Worm (Caenorhabditis elegans) whole organism, L1 larva: ENCODE measurements around the gene otpl-1.
A peak's percentile ranks its signal among the peaks of the same experiment; 100 is the strongest.

Experiments used
- C04F5.9 ChIP-seq: sonication (generic microtip); optimal IDR thresholded peaks from 2 replicates; lab custom pipeline; 2016; ENCODE audit warnings: missing genetic modification characterization, missing compliant biosample characterization
- C16A3.4 ChIP-seq: fragments of 150-350 bp; optimal IDR thresholded peaks from 2 replicates; lab custom pipeline; 2014; ENCODE audit warnings: missing biosample characterization, missing genetic modification characterization
- Y116A8C.19 ChIP-seq: sonication (generic microtip); optimal IDR thresholded peaks from 2 replicates; lab custom pipeline; 2016; ENCODE audit warnings: missing compliant biosample characterization, missing genetic modification characterization, borderline replicate concordance
- alr-1 ChIP-seq: fragments of 200-800 bp; sonication (Bioruptor generic); optimal IDR thresholded peaks from 2 replicates; lab custom pipeline; 2018; ENCODE audit warnings: borderline replicate concordance, mild to moderate bottlenecking, missing genetic modification characterization, missing compliant biosample characterization
- blmp-1 ChIP-seq: fragments of 150-350 bp; optimal IDR thresholded peaks from 2 replicates; lab custom pipeline; 2014; ENCODE audit warnings: missing biosample characterization, missing genetic modification characterization
- ceh-63 ChIP-seq: fragments of 200-800 bp; sonication (Bioruptor generic); optimal IDR thresholded peaks from 2 replicates; lab custom pipeline; 2018; ENCODE audit warnings: mild to moderate bottlenecking, missing genetic modification characterization, missing compliant biosample characterization
- ceh-8 ChIP-seq: fragments of 200-800 bp; sonication (Bioruptor generic); optimal IDR thresholded peaks from 2 replicates; lab custom pipeline; 2018; ENCODE audit warnings: mild to moderate bottlenecking, missing genetic modification characterization, moderate library complexity, missing compliant biosample characterization
- ceh-88 ChIP-seq: fragments of 200-800 bp; sonication (Bioruptor generic); IDR thresholded peaks from 2 replicates; pipeline ENCODE4 v1.3.6; 2022; ENCODE audit warnings: missing genetic modification characterization, missing compliant biosample characterization
- dpl-1 ChIP-seq, 3 experiments: fragments of 150-350 bp in 2 of 3; sonication (generic microtip) in 1 of 3; optimal IDR thresholded peaks; 2 replicates each; lab custom pipeline; 2014 to 2017; ENCODE audit warnings: missing biosample characterization in 3 of 3, missing genetic modification characterization in 3 of 3, missing genetic modification reagents in 3 of 3
- dsc-1 ChIP-seq: sonication (generic microtip); optimal IDR thresholded peaks from 2 replicates; lab custom pipeline; 2016; ENCODE audit warnings: mild to moderate bottlenecking, missing genetic modification characterization, missing compliant biosample characterization
- efl-1 ChIP-seq, 4 experiments: fragments of 150-350 bp; optimal IDR thresholded peaks in 3 of 4; peaks in 1 of 4; 1 replicate in 1 of 4; 2 replicates in 3 of 4; lab custom pipeline; 2014; ENCODE audit warnings: missing biosample characterization in 2 of 4, missing genetic modification characterization in 2 of 4, missing genetic modification reagents in 2 of 4
- elt-2 ChIP-seq: sonication (generic microtip); optimal IDR thresholded peaks from 2 replicates; lab custom pipeline; 2016; ENCODE audit warnings: missing genetic modification characterization, mild to moderate bottlenecking, inconsistent platforms, missing compliant biosample characterization, missing genetic modification reagents
- ets-5 ChIP-seq: fragments of 200-800 bp; sonication (Bioruptor generic); IDR thresholded peaks from 2 replicates; pipeline ENCODE4 v1.3.6; 2022; ENCODE audit warnings: missing genetic modification characterization, missing compliant biosample characterization
- fkh-8 ChIP-seq: sonication (generic microtip); optimal IDR thresholded peaks from 2 replicates; lab custom pipeline; 2016; ENCODE audit warnings: mild to moderate bottlenecking, missing genetic modification characterization, missing compliant biosample characterization
- grh-1 ChIP-seq: fragments of 200-800 bp; sonication (Bioruptor generic); IDR thresholded peaks from 2 replicates; pipeline ENCODE4 v1.3.6; 2022; ENCODE audit warnings: missing genetic modification reagents, missing genetic modification characterization, missing compliant biosample characterization
- hlh-17 ChIP-seq: fragments of 200-800 bp; sonication (Bioruptor generic); optimal IDR thresholded peaks from 2 replicates; lab custom pipeline; 2018; ENCODE audit warnings: missing genetic modification characterization, mild to moderate bottlenecking, missing compliant biosample characterization, moderate library complexity, borderline replicate concordance
- hlh-4 ChIP-seq: sonication (generic microtip); optimal IDR thresholded peaks from 2 replicates; lab custom pipeline; 2016; ENCODE audit warnings: mild to moderate bottlenecking, missing genetic modification characterization, missing compliant biosample characterization
- irx-1 ChIP-seq: sonication (generic microtip); optimal IDR thresholded peaks from 2 replicates; lab custom pipeline; 2016; ENCODE audit warnings: missing genetic modification characterization, missing compliant biosample characterization
- jun-1 ChIP-seq: fragments of 150-350 bp; optimal IDR thresholded peaks from 2 replicates; lab custom pipeline; 2014; ENCODE audit warnings: missing biosample characterization, missing genetic modification reagents, missing genetic modification characterization
- lin-13 ChIP-seq: fragments of 150-350 bp; optimal IDR thresholded peaks from 2 replicates; lab custom pipeline; 2014; ENCODE audit warnings: missing biosample characterization, missing genetic modification reagents, missing genetic modification characterization
- lin-35 ChIP-seq, 2 experiments: fragments of 150-350 bp; optimal IDR thresholded peaks; 2 replicates each; lab custom pipeline; 2014; ENCODE audit warnings: missing biosample characterization in 2 of 2, missing genetic modification characterization in 2 of 2, missing genetic modification reagents in 2 of 2
- lir-3 ChIP-seq: sonication (generic microtip); optimal IDR thresholded peaks from 2 replicates; lab custom pipeline; 2016; ENCODE audit warnings: mild to moderate bottlenecking, missing genetic modification characterization, moderate library complexity, missing compliant biosample characterization; ENCODE audit not compliant: poor library complexity
- lsy-2 ChIP-seq, 2 experiments: fragments of 150-350 bp; optimal IDR thresholded peaks; 2 replicates each; lab custom pipeline; 2014; ENCODE audit warnings: missing biosample characterization in 2 of 2, missing genetic modification characterization in 2 of 2
- mef-2 ChIP-seq: fragments of 150-350 bp; optimal IDR thresholded peaks from 2 replicates; lab custom pipeline; 2014; ENCODE audit warnings: missing biosample characterization, missing genetic modification characterization
- mep-1 ChIP-seq: fragments of 150-350 bp; optimal IDR thresholded peaks from 2 replicates; lab custom pipeline; 2014; ENCODE audit warnings: missing biosample characterization, missing genetic modification characterization
- nhr-11 ChIP-seq: fragments of 150-350 bp; optimal IDR thresholded peaks from 2 replicates; lab custom pipeline; 2014; ENCODE audit warnings: missing biosample characterization, missing genetic modification characterization
- nhr-20 ChIP-seq: sonication (generic microtip); optimal IDR thresholded peaks from 2 replicates; lab custom pipeline; 2016; ENCODE audit warnings: mild to moderate bottlenecking, missing genetic modification characterization, missing compliant biosample characterization
- nhr-28 ChIP-seq: fragments of 150-350 bp; optimal IDR thresholded peaks from 2 replicates; lab custom pipeline; 2014; ENCODE audit warnings: missing biosample characterization, missing genetic modification characterization
- nhr-71 ChIP-seq: sonication (generic microtip); optimal IDR thresholded peaks from 2 replicates; lab custom pipeline; 2016; ENCODE audit warnings: mild to moderate bottlenecking, missing genetic modification characterization, moderate library complexity, missing compliant biosample characterization
- nhr-76 ChIP-seq: sonication (generic microtip); optimal IDR thresholded peaks from 2 replicates; lab custom pipeline; 2017; ENCODE audit warnings: missing biosample characterization, missing genetic modification characterization
- nhr-84 ChIP-seq: sonication (generic microtip); optimal IDR thresholded peaks from 2 replicates; lab custom pipeline; 2017; ENCODE audit warnings: missing biosample characterization, missing genetic modification characterization
- nhr-90 ChIP-seq: sonication (generic microtip); optimal IDR thresholded peaks from 2 replicates; lab custom pipeline; 2016; ENCODE audit warnings: mild to moderate bottlenecking, missing genetic modification characterization, missing compliant biosample characterization; ENCODE audit not compliant: poor library complexity
- pax-3 ChIP-seq: fragments of 200-800 bp; sonication (Bioruptor generic); optimal IDR thresholded peaks from 2 replicates; lab custom pipeline; 2018; ENCODE audit warnings: mild to moderate bottlenecking, missing genetic modification characterization, moderate library complexity, missing compliant biosample characterization
- pqm-1 ChIP-seq: sonication (generic microtip); optimal IDR thresholded peaks from 3 replicates; lab custom pipeline; 2017; ENCODE audit warnings: missing biosample characterization, missing genetic modification characterization
- rnt-1 ChIP-seq: sonication (generic microtip); optimal IDR thresholded peaks from 2 replicates; lab custom pipeline; 2016; ENCODE audit warnings: mild to moderate bottlenecking, missing genetic modification characterization, moderate library complexity, missing compliant biosample characterization
- tbx-2 ChIP-seq: sonication (generic microtip); optimal IDR thresholded peaks from 2 replicates; lab custom pipeline; 2016; ENCODE audit warnings: missing genetic modification characterization, missing compliant biosample characterization
- tlp-1 ChIP-seq: fragments of 150-350 bp; optimal IDR thresholded peaks from 2 replicates; lab custom pipeline; 2014; ENCODE audit warnings: missing biosample characterization, missing genetic modification characterization
- unc-130 ChIP-seq: fragments of 150-350 bp; optimal IDR thresholded peaks from 2 replicates; lab custom pipeline; 2017; ENCODE audit warnings: missing biosample characterization, missing genetic modification characterization, inconsistent platforms
- unc-30 ChIP-seq: sonication (generic microtip); optimal IDR thresholded peaks from 2 replicates; lab custom pipeline; 2017; ENCODE audit warnings: missing biosample characterization, missing genetic modification characterization
- unc-98 ChIP-seq: fragments of 200-800 bp; sonication (Bioruptor generic); IDR thresholded peaks from 2 replicates; pipeline ENCODE4 v1.3.6; 2022; ENCODE audit warnings: missing genetic modification characterization, missing compliant biosample characterization
- zag-1 ChIP-seq: fragments of 150-350 bp; optimal IDR thresholded peaks from 2 replicates; lab custom pipeline; 2014; ENCODE audit warnings: missing biosample characterization, missing genetic modification characterization
- zip-4 ChIP-seq: fragments of 200-800 bp; sonication (Bioruptor generic); optimal IDR thresholded peaks from 2 replicates; lab custom pipeline; 2018; ENCODE audit warnings: mild to moderate bottlenecking, missing genetic modification characterization, moderate library complexity, missing compliant biosample characterization
- ztf-11 ChIP-seq, 2 experiments: sonication (generic microtip); optimal IDR thresholded peaks; 2 replicates each; lab custom pipeline; 2016 to 2017; ENCODE audit warnings: missing genetic modification characterization in 2 of 2, missing biosample characterization in 1 of 2, missing compliant biosample characterization in 1 of 2
- ztf-4 ChIP-seq: fragments of 150-350 bp; optimal IDR thresholded peaks from 2 replicates; lab custom pipeline; 2014; ENCODE audit warnings: missing biosample characterization, missing genetic modification characterization

Gene otpl-1

DNA sequence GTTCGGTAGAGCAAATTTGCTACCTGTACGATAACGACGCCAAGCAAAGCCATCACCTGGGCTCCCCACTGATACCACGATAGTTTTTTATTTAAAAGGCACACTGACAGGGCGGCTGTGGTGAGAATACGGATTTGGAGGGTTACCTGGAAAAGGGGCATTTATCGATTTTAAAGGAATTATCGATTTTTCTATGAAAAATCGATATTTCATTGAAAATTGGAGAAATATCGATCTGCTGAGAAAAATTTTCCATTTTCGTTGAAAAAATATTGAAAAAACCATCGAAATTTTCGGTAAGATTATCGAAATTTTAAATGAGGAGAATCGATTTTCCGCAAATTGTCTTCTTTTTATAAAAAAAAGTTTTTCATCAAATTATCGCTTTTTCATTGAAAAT is 23.7 kb upstream of the otpl-1 start:
- TF ChIP-seq nhr-28 (tag; lab: Kevin White, UChicago) (no peak), unc-98 (GFP tag; lab: Robert Waterston, UW) (no peak), zag-1 (tag; lab: Kevin White, UChicago) (no peak), C04F5.9 (tag; lab: Kevin White, UChicago) (no peak), nhr-71 (no peak), lin-13 (GFP tag; lab: Kevin White, UChicago) (no peak), zip-4 (GFP tag; lab: Kevin White, UChicago) (no peak), jun-1 (tag; lab: Kevin White, UChicago) (no peak), fkh-8 (tag; lab: Kevin White, UChicago) (no peak), mef-2 (tag; lab: Kevin White, UChicago) (no peak), ceh-63 (GFP tag; lab: Kevin White, UChicago) (no peak), grh-1 (GFP tag; lab: Robert Waterston, UW) (no peak), nhr-90 (no peak), lsy-2 (tag; optimal IDR thresholded peaks at IDR 0.05; lab: Kevin White, UChicago) (no peak), alr-1 (tag; lab: Kevin White, UChicago) (no peak), nhr-84 (tag; lab: Kevin White, UChicago) (no peak), nhr-11 (tag; lab: Kevin White, UChicago) (no peak)

DNA sequence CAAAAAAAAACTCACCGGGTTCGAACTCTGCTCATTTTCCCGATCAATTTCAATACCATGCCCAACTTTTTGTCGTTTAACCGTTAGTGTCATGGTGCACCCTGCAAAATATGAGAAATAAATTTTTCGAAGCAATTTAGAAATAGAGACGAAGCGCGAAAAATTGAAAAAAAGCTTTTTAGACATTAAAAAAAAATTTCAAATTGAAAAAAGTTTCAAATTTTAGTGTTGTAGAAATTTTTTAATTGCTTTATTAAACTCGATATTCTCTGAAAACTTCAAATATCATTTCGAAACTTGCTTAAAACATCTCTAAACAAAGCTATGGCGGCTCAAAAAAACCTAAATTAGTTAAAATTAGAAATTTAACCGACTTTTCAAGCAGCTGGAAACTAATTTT is 21.3 kb upstream of the otpl-1 start, which contains the start of gene nstp-6:
TSS of gene nstp-6 (minus strand) at position 101 of the 400 bp plus-strand sequence.
- no peak for TF ChIP-seq tlp-1
- no peak for TF ChIP-seq pax-3 (tag; lab: Kevin White, UChicago)
- no peak for TF ChIP-seq alr-1 (tag; lab: Kevin White, UChicago)
- TF ChIP-seq irx-1, result no peak
- no peak for TF ChIP-seq blmp-1 (tag; lab: Kevin White, UChicago)
- TF ChIP-seq tbx-2, result no peak
- TF ChIP-seq ztf-4 (tag; lab: Kevin White, UChicago), result no peak
- TF ChIP-seq unc-30 (tag; lab: Kevin White, UChicago), result no peak
- TF ChIP-seq ztf-11 (tag; optimal IDR thresholded peaks at IDR 0.05; lab: Kevin White, UChicago), result no peak
- TF ChIP-seq mep-1 (tag; lab: Kevin White, UChicago), result no peak
- TF ChIP-seq unc-130 (tag; lab: Kevin White, UChicago), result no peak
- no peak for TF ChIP-seq nhr-20
- no peak for TF ChIP-seq pqm-1

DNA sequence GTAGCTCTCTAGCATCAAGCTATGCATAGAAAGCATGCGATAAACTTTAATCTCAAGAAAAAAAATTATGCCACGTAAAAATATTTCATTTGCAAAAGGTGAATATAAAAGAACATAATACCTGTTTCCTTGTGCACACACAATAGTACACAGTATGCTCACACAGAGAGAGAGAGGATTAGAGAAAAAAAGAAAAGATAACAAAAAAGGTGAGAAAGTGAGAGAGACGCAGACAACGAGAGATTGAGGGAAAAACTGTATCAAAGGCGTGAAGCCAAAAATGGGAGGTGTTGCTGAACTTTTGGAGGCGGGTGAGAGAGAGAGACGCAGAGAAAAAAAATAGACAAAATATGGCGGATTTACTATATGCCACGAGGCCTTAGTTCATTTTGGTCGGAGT is 20.5 kb upstream of the otpl-1 start:
- no peak for TF ChIP-seq alr-1 (tag; lab: Kevin White, UChicago)
- TF ChIP-seq nhr-76 (tag; lab: Kevin White, UChicago), result no peak
- peak; percentile 64 for TF ChIP-seq elt-2
- TF ChIP-seq rnt-1 (tag; lab: Kevin White, UChicago), result no peak
- TF ChIP-seq dsc-1 (tag; lab: Kevin White, UChicago), result no peak
- no peak for TF ChIP-seq lsy-2 (tag; optimal IDR thresholded peaks at IDR 0.05; lab: Kevin White, UChicago)
- peak in 1 of 2 experiments; percentile 48 for TF ChIP-seq lin-35 (GFP tag; optimal IDR thresholded peaks at IDR 0.05; lab: Kevin White, UChicago)
- TF ChIP-seq hlh-4, result no peak
- TF ChIP-seq nhr-71, result peak; percentile 32
- no peak for TF ChIP-seq nhr-11 (tag; lab: Kevin White, UChicago)
- TF ChIP-seq efl-1 (optimal IDR thresholded peaks at IDR 0.05; lab: Kevin White, UChicago), result peak in 1 of 2 experiments; percentile 32
- peak in 1 of 2 experiments; percentile 86 for TF ChIP-seq efl-1 (GFP tag; optimal IDR thresholded peaks at IDR 0.05 in 1 of 2; lab: Kevin White, UChicago)
- no peak for TF ChIP-seq C16A3.4
- no peak for TF ChIP-seq jun-1 (tag; lab: Kevin White, UChicago)
- TF ChIP-seq tbx-2, result no peak
- TF ChIP-seq Y116A8C.19, result no peak
- TF ChIP-seq dpl-1 (GFP tag; optimal IDR thresholded peaks at IDR 0.05; lab: Kevin White, UChicago), result peak in 1 of 3 experiments; percentile 12
- TF ChIP-seq ceh-63 (GFP tag; lab: Kevin White, UChicago), result no peak
- no peak for TF ChIP-seq hlh-17 (GFP tag; lab: Kevin White, UChicago)
- no peak for TF ChIP-seq ceh-8
- TF ChIP-seq lir-3, result no peak
- no peak for TF ChIP-seq zip-4 (GFP tag; lab: Kevin White, UChicago)
- no peak for TF ChIP-seq tlp-1
- no peak for TF ChIP-seq ceh-88
- TF ChIP-seq unc-30 (tag; lab: Kevin White, UChicago), result no peak
- no peak for TF ChIP-seq nhr-20
- TF ChIP-seq nhr-90, result peak; percentile 52
- TF ChIP-seq ets-5, result no peak
